Fruit fly (Drosophila melanogaster) whole organism, embryonic: ENCODE results near the gene CG9132.

Experiments used
- ATbp ChIP-seq: fragments of 200-800 bp; sonication (Bioruptor generic); optimal IDR thresholded peaks from 2 replicates; lab custom pipeline; 2017; ENCODE audit warnings: missing biosample characterization, mild to moderate bottlenecking, missing genetic modification characterization, missing genetic modification reagents
- Blimp-1 ChIP-seq: fragments of 200-800 bp; sonication (Bioruptor generic); optimal IDR thresholded peaks from 3 replicates; lab custom pipeline; 2018; ENCODE audit warnings: missing biosample characterization, missing genetic modification characterization, mild to moderate bottlenecking, moderate library complexity, missing genetic modification reagents
- Bteb2 ChIP-seq: fragments of 200-800 bp; sonication (Bioruptor generic); optimal IDR thresholded peaks from 2 replicates; lab custom pipeline; 2016; ENCODE audit warnings: missing biosample characterization, missing genetic modification characterization
- CG12236 ChIP-seq: fragments of 200-800 bp; sonication (Bioruptor generic); optimal IDR thresholded peaks from 2 replicates; lab custom pipeline; 2016; ENCODE audit warnings: missing biosample characterization, missing genetic modification characterization
- CG1233 ChIP-seq: fragments of 200-800 bp; sonication (Bioruptor generic); optimal IDR thresholded peaks from 4 replicates; lab custom pipeline; 2018; ENCODE audit warnings: missing biosample characterization, mild to moderate bottlenecking, missing genetic modification characterization
- CG14710 ChIP-seq: fragments of 200-800 bp; sonication (Bioruptor generic); optimal IDR thresholded peaks from 3 replicates; lab custom pipeline; 2019; ENCODE audit warnings: missing biosample characterization, mild to moderate bottlenecking, missing genetic modification characterization, moderate library complexity
- CG15479 ChIP-seq: fragments of 200-800 bp; sonication (Bioruptor generic); optimal IDR thresholded peaks from 3 replicates; lab custom pipeline; 2019; ENCODE audit warnings: missing biosample characterization, mild to moderate bottlenecking, missing genetic modification characterization, moderate library complexity
- CG16863 ChIP-seq: fragments of 200-800 bp; sonication (Bioruptor generic); optimal IDR thresholded peaks from 3 replicates; lab custom pipeline; 2016; ENCODE audit warnings: missing biosample characterization, missing genetic modification characterization
- CG2116 ChIP-seq: fragments of 200-800 bp; sonication (Bioruptor generic); optimal IDR thresholded peaks from 3 replicates; lab custom pipeline; 2018; ENCODE audit warnings: missing biosample characterization, mild to moderate bottlenecking, missing genetic modification characterization
- CG2199 ChIP-seq: fragments of 200-800 bp; sonication (Bioruptor generic); IDR thresholded peaks from 3 replicates; pipeline ENCODE4 v1.3.6; 2022; ENCODE audit warnings: missing biosample characterization, missing genetic modification characterization
- CG2889 ChIP-seq: fragments of 200-800 bp; sonication (Bioruptor generic); IDR thresholded peaks from 3 replicates; pipeline ENCODE4 v1.3.6; 2022; ENCODE audit warnings: missing biosample characterization, missing genetic modification characterization
- CG3281 ChIP-seq: fragments of 200-800 bp; sonication (Bioruptor generic); optimal IDR thresholded peaks from 3 replicates; lab custom pipeline; 2017; ENCODE audit warnings: missing biosample characterization, mild to moderate bottlenecking, missing genetic modification characterization
- CG33213 ChIP-seq: fragments of 200-800 bp; sonication (Bioruptor generic); optimal IDR thresholded peaks from 3 replicates; lab custom pipeline; 2016; ENCODE audit warnings: missing biosample characterization, missing genetic modification characterization
- CG4282 ChIP-seq: fragments of 200-800 bp; sonication (Bioruptor generic); optimal IDR thresholded peaks from 2 replicates; lab custom pipeline; 2016; ENCODE audit warnings: missing biosample characterization, missing genetic modification characterization
- CG4360 ChIP-seq: fragments of 200-800 bp; sonication (Bioruptor generic); IDR thresholded peaks from 2 replicates; pipeline ENCODE4 v1.3.6; 2022; ENCODE audit warnings: missing biosample characterization, missing genetic modification characterization
- CG43689 ChIP-seq: fragments of 200-800 bp; sonication (Bioruptor generic); IDR thresholded peaks from 2 replicates; pipeline ENCODE4 v1.3.6; 2022; ENCODE audit warnings: missing biosample characterization, missing genetic modification characterization
- CG6272 ChIP-seq: fragments of 200-800 bp; sonication (Bioruptor generic); IDR thresholded peaks from 2 replicates; pipeline ENCODE4 v1.3.6; 2022; ENCODE audit warnings: missing biosample characterization, missing genetic modification characterization
- CG6654 ChIP-seq: fragments of 200-800 bp; sonication (Bioruptor generic); optimal IDR thresholded peaks from 2 replicates; lab custom pipeline; 2017; ENCODE audit warnings: missing biosample characterization, mild to moderate bottlenecking, missing genetic modification characterization
- CG8281 ChIP-seq: fragments of 200-800 bp; sonication (Bioruptor generic); optimal IDR thresholded peaks from 2 replicates; lab custom pipeline; 2018; ENCODE audit warnings: missing biosample characterization, mild to moderate bottlenecking, missing genetic modification characterization, moderate library complexity
- CG9215 ChIP-seq: fragments of 200-800 bp; sonication (Bioruptor generic); IDR thresholded peaks from 2 replicates; pipeline ENCODE4 v1.3.6; 2022; ENCODE audit warnings: missing biosample characterization, missing genetic modification characterization
- CG9437 ChIP-seq: fragments of 200-800 bp; sonication (Bioruptor generic); optimal IDR thresholded peaks from 2 replicates; lab custom pipeline; 2018; ENCODE audit warnings: missing biosample characterization, mild to moderate bottlenecking, missing genetic modification characterization
- CG9876 ChIP-seq: fragments of 200-800 bp; sonication (Bioruptor generic); optimal IDR thresholded peaks from 2 replicates; lab custom pipeline; 2016; ENCODE audit warnings: missing biosample characterization, missing genetic modification characterization
- Deaf1 ChIP-seq: fragments of 200-800 bp; optimal IDR thresholded peaks from 3 replicates; lab custom pipeline; 2019; ENCODE audit warnings: missing biosample characterization, mild to moderate bottlenecking, missing genetic modification characterization, moderate library complexity
- Dip2 ChIP-seq: fragments of 200-800 bp; sonication (Bioruptor generic); IDR thresholded peaks from 2 replicates; pipeline ENCODE4 v1.3.6; 2022; ENCODE audit warnings: missing biosample characterization, missing genetic modification characterization
- Dip3 ChIP-seq: fragments of 200-800 bp; sonication (Bioruptor generic); optimal IDR thresholded peaks from 3 replicates; lab custom pipeline; 2016; ENCODE audit warnings: missing biosample characterization, missing genetic modification characterization
- Dll ChIP-seq: fragments of 200-800 bp; sonication (Bioruptor generic); IDR thresholded peaks from 4 replicates; pipeline ENCODE4 v1.3.6; 2022; ENCODE audit warnings: missing biosample characterization, missing genetic modification characterization; ENCODE audit not compliant: partially characterized antibody
- E2f1 ChIP-seq: fragments of 200-800 bp; sonication (Bioruptor generic); IDR thresholded peaks from 2 replicates; pipeline ENCODE4 v1.3.6; 2022; ENCODE audit warnings: missing biosample characterization, missing genetic modification characterization
- E2f2 ChIP-seq: fragments of 200-800 bp; sonication (Bioruptor generic); IDR thresholded peaks from 2 replicates; pipeline ENCODE4 v1.3.6; 2022; ENCODE audit warnings: missing biosample characterization, missing genetic modification characterization
- Eip74EF ChIP-seq, 2 experiments: fragments of 200-800 bp in 1 of 2; fragments of >200 bp in 1 of 2; sonication (Bioruptor generic) in 1 of 2; optimal IDR thresholded peaks; 2 replicates each; lab custom pipeline; 2017 to 2019; ENCODE audit warnings: missing biosample characterization in 2 of 2, missing genetic modification characterization in 2 of 2, mild to moderate bottlenecking in 1 of 2, moderate library complexity in 1 of 2
- Gsc ChIP-seq: fragments of 200-800 bp; sonication (Bioruptor generic); IDR thresholded peaks from 2 replicates; pipeline ENCODE4 v1.3.6; 2022; ENCODE audit warnings: missing biosample characterization, missing genetic modification characterization
- MESR4 ChIP-seq: fragments of 200-800 bp; sonication (Bioruptor generic); optimal IDR thresholded peaks from 2 replicates; lab custom pipeline; 2018; ENCODE audit warnings: missing biosample characterization, mild to moderate bottlenecking, missing genetic modification characterization, moderate library complexity
- NC2α ChIP-seq: fragments of 200-800 bp; sonication (Bioruptor generic); optimal IDR thresholded peaks from 2 replicates; lab custom pipeline; 2016; ENCODE audit warnings: missing biosample characterization, missing genetic modification characterization
- NC2β ChIP-seq: fragments of 200-800 bp; sonication (Bioruptor generic); optimal IDR thresholded peaks from 2 replicates; lab custom pipeline; 2016; ENCODE audit warnings: missing biosample characterization, missing genetic modification characterization
- Ptx1 ChIP-seq: fragments of 200-800 bp; sonication (Bioruptor generic); IDR thresholded peaks from 2 replicates; pipeline ENCODE4 v1.3.6; 2022; ENCODE audit warnings: missing biosample characterization, missing genetic modification characterization
- Xbp1 ChIP-seq: fragments of 200-800 bp; sonication (Bioruptor generic); optimal IDR thresholded peaks from 3 replicates; lab custom pipeline; 2016; ENCODE audit warnings: missing biosample characterization, mild to moderate bottlenecking, missing genetic modification characterization
- abd-A ChIP-seq: fragments of 200-800 bp; sonication (Bioruptor generic); optimal IDR thresholded peaks from 3 replicates; lab custom pipeline; 2019; ENCODE audit warnings: missing biosample characterization, mild to moderate bottlenecking, missing genetic modification characterization, moderate library complexity
- chif ChIP-seq, 2 experiments: fragments of 200-800 bp; sonication (Bioruptor generic); optimal IDR thresholded peaks; 3 replicates each; lab custom pipeline; 2016; ENCODE audit warnings: missing biosample characterization in 2 of 2, missing genetic modification characterization in 2 of 2
- chn ChIP-seq: fragments of 200-800 bp; sonication (Bioruptor generic); optimal IDR thresholded peaks from 2 replicates; lab custom pipeline; 2016; ENCODE audit warnings: missing biosample characterization, missing genetic modification characterization
- cwo ChIP-seq: fragments of 200-800 bp; sonication (Bioruptor generic); optimal IDR thresholded peaks from 3 replicates; lab custom pipeline; 2017; ENCODE audit warnings: missing biosample characterization, missing genetic modification characterization, mild to moderate bottlenecking, moderate library complexity, missing genetic modification reagents
- dan ChIP-seq: fragments of 200-800 bp; sonication (Bioruptor generic); IDR thresholded peaks from 2 replicates; pipeline ENCODE4 v1.3.6; 2022; ENCODE audit warnings: missing biosample characterization, missing genetic modification characterization
- dati ChIP-seq: fragments of 200-800 bp; sonication (Bioruptor generic); IDR thresholded peaks from 2 replicates; pipeline ENCODE4 v1.3.6; 2022; ENCODE audit warnings: missing biosample characterization, missing genetic modification characterization
- en ChIP-seq: fragments of 200-800 bp; sonication (Bioruptor generic); optimal IDR thresholded peaks from 2 replicates; lab custom pipeline; 2016; ENCODE audit warnings: missing biosample characterization, missing genetic modification characterization
- gce ChIP-seq: fragments of 200-800 bp; sonication (Bioruptor generic); IDR thresholded peaks from 3 replicates; pipeline ENCODE4 v1.3.6; 2022; ENCODE audit warnings: missing biosample characterization, missing genetic modification characterization
- gfzf ChIP-seq: fragments of 200-800 bp; sonication (Bioruptor generic); optimal IDR thresholded peaks from 2 replicates; lab custom pipeline; 2016; ENCODE audit warnings: missing biosample characterization, mild to moderate bottlenecking, missing genetic modification characterization, moderate library complexity
- jing ChIP-seq: fragments of 200-800 bp; sonication (Bioruptor generic); optimal IDR thresholded peaks from 2 replicates; lab custom pipeline; 2018; ENCODE audit warnings: missing biosample characterization, mild to moderate bottlenecking, missing genetic modification characterization
- lbe ChIP-seq: fragments of 200-800 bp; sonication (Bioruptor generic); optimal IDR thresholded peaks from 2 replicates; lab custom pipeline; 2016; ENCODE audit warnings: missing biosample characterization, mild to moderate bottlenecking, missing genetic modification characterization
- maf-S ChIP-seq: fragments of 200-800 bp; sonication (Bioruptor generic); optimal IDR thresholded peaks from 2 replicates; lab custom pipeline; 2016; ENCODE audit warnings: missing biosample characterization, missing genetic modification characterization
- mld ChIP-seq: fragments of 200-800 bp; sonication (Bioruptor generic); IDR thresholded peaks from 3 replicates; pipeline ENCODE4 v1.3.6; 2022; ENCODE audit warnings: missing biosample characterization, missing genetic modification characterization; ENCODE audit not compliant: partially characterized antibody
- pros ChIP-seq: fragments of 200-800 bp; sonication (Bioruptor generic); optimal IDR thresholded peaks from 3 replicates; lab custom pipeline; 2019; ENCODE audit warnings: missing biosample characterization, mild to moderate bottlenecking, missing genetic modification characterization, moderate library complexity
- row ChIP-seq: fragments of 200-800 bp; sonication (Bioruptor generic); IDR thresholded peaks from 3 replicates; pipeline ENCODE4 v1.3.6; 2022; ENCODE audit warnings: missing biosample characterization, missing genetic modification characterization
- sna ChIP-seq: fragments of 200-800 bp; sonication (Bioruptor generic); IDR thresholded peaks from 2 replicates; pipeline ENCODE4 v1.3.6; 2022; ENCODE audit warnings: missing biosample characterization, missing genetic modification characterization; ENCODE audit not compliant: partially characterized antibody

CG9132 gene

DNA sequence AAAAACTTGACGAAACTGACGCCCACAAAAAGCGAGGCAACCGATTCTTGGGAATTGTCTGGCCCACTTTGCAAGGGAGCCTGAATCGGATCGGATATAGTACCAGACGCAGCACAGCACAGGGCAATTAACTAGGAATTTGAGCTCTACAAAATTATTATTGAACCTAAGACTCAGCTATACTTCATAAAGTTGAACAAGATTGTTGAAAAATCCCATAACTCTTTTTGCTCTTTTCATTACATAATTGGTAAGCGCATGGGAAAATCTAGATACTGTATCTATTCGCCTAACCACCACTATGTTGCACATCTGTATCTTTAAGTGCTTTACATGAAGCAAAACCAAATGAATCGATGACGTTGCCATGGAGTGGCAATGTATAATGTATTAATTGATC is 32.6 kb upstream of the CG9132 start (continued):
- TF ChIP-seq CG2889 (GFP tag; lab: Robert Waterston, UW) (peak; percentile 58; the same call in 1 of the 3 replicates), Bteb2 (GFP tag; lab: Kevin White, UChicago) (peak; percentile 40), gce (peak; percentile 66; the same call in 2 of the 3 replicates), Xbp1 (GFP tag; lab: Kevin White, UChicago) (peak; percentile 79), Dll (GFP tag; lab: Robert Waterston, UW) (no peak), CG9876 (GFP tag; lab: Kevin White, UChicago) (no peak), CG12236 (peak; percentile 51), CG4360 (GFP tag; lab: Robert Waterston, UW) (peak; percentile 37; the same call in 1 of the 2 replicates), CG9215 (peak; percentile 53), CG43689 (GFP tag; lab: Robert Waterston, UW) (peak; percentile 47; the same call in 1 of the 2 replicates), Dip3 (no peak), Deaf1 (tag; lab: Kevin White, UChicago) (peak; percentile 28), sna (GFP tag; lab: Robert Waterston, UW) (no peak), chif (GFP tag; optimal IDR thresholded peaks at IDR 0.05; lab: Kevin White, UChicago) (peak; percentile 72 to 82), CG2116 (GFP tag; lab: Kevin White, UChicago) (peak; percentile 12), CG8281 (tag; lab: Kevin White, UChicago) (peak; percentile 63), CG6654 (GFP tag; lab: Kevin White, UChicago) (peak; percentile 63), E2f2 (GFP tag; lab: Robert Waterston, UW) (peak; percentile 43; the same call in 1 of the 2 replicates), CG6272 (GFP tag; lab: Robert Waterston, UW) (no peak), Blimp-1 (GFP tag; lab: Kevin White, UChicago) (peak; percentile 81), ATbp (peak; percentile 87), CG1233 (GFP tag; lab: Kevin White, UChicago) (peak; percentile 50), pros (GFP tag; lab: Kevin White, UChicago) (no peak), CG15479 (GFP tag; lab: Kevin White, UChicago) (no peak), CG16863 (GFP tag; lab: Kevin White, UChicago) (peak; percentile 62), Dip2 (GFP tag; lab: Robert Waterston, UW) (no peak), Gsc (GFP tag; lab: Robert Waterston, UW) (peak; percentile 36; the same call in 1 of the 2 replicates), NC2β (GFP tag; lab: Kevin White, UChicago) (peak; percentile 51), MESR4 (GFP tag; lab: Kevin White, UChicago) (no peak), gfzf (no peak), dan (GFP tag; lab: Robert Waterston, UW) (no peak), Eip74EF (GFP tag; optimal IDR thresholded peaks at IDR 0.05; lab: Kevin White, UChicago) (peak in 1 of 2 experiments; percentile 82), E2f1 (GFP tag; lab: Robert Waterston, UW) (peak; percentile 64; the same call in 1 of the 2 replicates), CG9437 (GFP tag; lab: Kevin White, UChicago) (peak; percentile 65), CG3281 (GFP tag; lab: Kevin White, UChicago) (peak; percentile 6), CG14710 (tag; lab: Kevin White, UChicago) (peak; percentile 66), dati (GFP tag; lab: Robert Waterston, UW) (no peak), CG33213 (GFP tag; lab: Kevin White, UChicago) (peak; percentile 62), row (GFP tag; lab: Robert Waterston, UW) (peak; percentile 78), NC2α (GFP tag; lab: Kevin White, UChicago) (no peak), jing (GFP tag; lab: Kevin White, UChicago) (peak; percentile 75), mld (no peak), cwo (GFP tag; lab: Kevin White, UChicago) (peak; percentile 36), lbe (GFP tag; lab: Kevin White, UChicago) (no peak), abd-A (tag; lab: Kevin White, UChicago) (no peak), en (GFP tag; lab: Kevin White, UChicago) (peak; percentile 58), chn (peak; percentile 42), Ptx1 (peak; percentile 83), CG2199 (GFP tag; lab: Robert Waterston, UW) (no peak), CG4282 (no peak), maf-S (GFP tag; lab: Kevin White, UChicago) (peak; percentile 33)
